Worm (Caenorhabditis elegans): Measurements from ENCODE around the gene srw-59.
"Not testable (repeated sequence)": the region's sequence is repeated elsewhere in the genome, so short reads cannot be mapped to it uniquely, and the experiment has no call there.

srw-59 gene

ce11 chrV:15913714-15914113 is 37.1 kb downstream of the srw-59 start, which contains the start of gene F35E8.7:
TSS of gene F35E8.7 (plus strand) at chrV:15914014.
- TF ChIP-seq nhr-25 (tag; optimal IDR thresholded peaks at IDR 0.05), result no peak
- no peak for TF ChIP-seq lin-11 (tag; optimal IDR thresholded peaks at IDR 0.05)
- TF ChIP-seq blmp-1 (tag; optimal IDR thresholded peaks at IDR 0.05; ENCODE audit: insufficient read depth), result no peak
- no peak for TF ChIP-seq mab-5 (tag; optimal IDR thresholded peaks at IDR 0.05)
- TF ChIP-seq nhr-129 (tag; optimal IDR thresholded peaks at IDR 0.05), result no peak
- no peak for TF ChIP-seq nhr-12 (tag; optimal IDR thresholded peaks at IDR 0.05)
- no peak for TF ChIP-seq sma-3 (GFP tag; optimal IDR thresholded peaks at IDR 0.05)
- no peak for TF ChIP-seq nhr-23 (tag; optimal IDR thresholded peaks at IDR 0.05)
- no peak for TF ChIP-seq alr-1 (tag; optimal IDR thresholded peaks at IDR 0.05)
- TF ChIP-seq lsy-2 (tag; optimal IDR thresholded peaks at IDR 0.05), result no peak
- TF ChIP-seq skn-1 (tag; optimal IDR thresholded peaks at IDR 0.05), result no peak
- no peak for TF ChIP-seq ama-1 (optimal IDR thresholded peaks at IDR 0.05)
- TF ChIP-seq ztf-11 (tag; optimal IDR thresholded peaks at IDR 0.05), result no peak
- no peak for TF ChIP-seq egl-27 (tag; optimal IDR thresholded peaks at IDR 0.05)
- TF ChIP-seq R02D3.7 (tag; optimal IDR thresholded peaks at IDR 0.05), result no peak
- TF ChIP-seq peb-1 (tag; optimal IDR thresholded peaks at IDR 0.05), result no peak
- no peak for TF ChIP-seq snpc-4 (tag; optimal IDR thresholded peaks at IDR 0.05)
- TF ChIP-seq aly-2 (tag; optimal IDR thresholded peaks at IDR 0.05), result no peak
- TF ChIP-seq ztf-1 (GFP tag; conservative IDR thresholded peaks at IDR 0.05), result no peak
- no peak for TF ChIP-seq sem-4 (tag; optimal IDR thresholded peaks at IDR 0.05)

ce11 chrV:15912677-15913076 is 38.1 kb downstream of the srw-59 start:
- no peak for TF ChIP-seq sem-4 (tag; optimal IDR thresholded peaks at IDR 0.05)
- no peak for TF ChIP-seq mdl-1 (tag; optimal IDR thresholded peaks at IDR 0.05)
- TF ChIP-seq nhr-23 (tag; optimal IDR thresholded peaks at IDR 0.05), result no peak
- TF ChIP-seq nhr-6 (tag; optimal IDR thresholded peaks at IDR 0.05), result no peak
- TF ChIP-seq elt-1 (tag; optimal IDR thresholded peaks at IDR 0.05), result no peak

- no peak for TF ChIP-seq lsy-2 (tag; optimal IDR thresholded peaks at IDR 0.05)
- no peak for TF ChIP-seq sem-4 (tag; optimal IDR thresholded peaks at IDR 0.05)
- no peak for TF ChIP-seq sma-9 (GFP tag; optimal IDR thresholded peaks at IDR 0.05)
- no peak for TF ChIP-seq sma-9 (tag; optimal IDR thresholded peaks at IDR 0.05)
Observed at ce11 chrV:15911848-15912247, 39.0 kb downstream of the srw-59 start, which contains the start of gene F35E8.6. TSS of gene F35E8.6 (plus strand) at chrV:15912148.

ce11 chrV:15905530-15905929 is 45.3 kb downstream of the srw-59 start, which contains the start of the genes F35E8.1 and F35E8.2:
TSS of gene F35E8.1 (minus strand) at chrV:15905630.
TSS of gene F35E8.2 (plus strand) at chrV:15905661.
- TF ChIP-seq lin-39, alr-1, ZK546.5 (tag; optimal IDR thresholded peaks at IDR 0.05): not testable (repeated sequence)

ce11 chrV:15900564-15900963 is 50.2 kb downstream of the srw-59 start:
- TF ChIP-seq nhr-11 (tag; optimal IDR thresholded peaks at IDR 0.05) (no peak), snpc-4 (tag; optimal IDR thresholded peaks at IDR 0.05) (no peak), C34F6.9 (tag; optimal IDR thresholded peaks at IDR 0.05) (no peak), sma-9 (GFP tag; optimal IDR thresholded peaks at IDR 0.05) (no peak), sma-9 (tag; optimal IDR thresholded peaks at IDR 0.05) (no peak), sem-4 (tag; optimal IDR thresholded peaks at IDR 0.05) (no peak), mbf-1 (tag; optimal IDR thresholded peaks at IDR 0.05) (no peak), fos-1 (tag; optimal IDR thresholded peaks at IDR 0.05) (no peak), nhr-10 (tag; optimal IDR thresholded peaks at IDR 0.05) (no peak), unc-55 (GFP tag; optimal IDR thresholded peaks at IDR 0.05) (no peak), nhr-21 (tag; optimal IDR thresholded peaks at IDR 0.05) (no peak), crh-2 (tag; optimal IDR thresholded peaks at IDR 0.05) (no peak), ztf-1 (GFP tag; conservative IDR thresholded peaks at IDR 0.05) (no peak), nhr-23 (tag; optimal IDR thresholded peaks at IDR 0.05) (no peak), blmp-1 (tag; optimal IDR thresholded peaks at IDR 0.05; ENCODE audit: insufficient read depth) (no peak), Y55F3AM.14 (GFP tag; optimal IDR thresholded peaks at IDR 0.05) (no peak), elt-3 (tag; optimal IDR thresholded peaks at IDR 0.05) (no peak), nhr-77 (tag; optimal IDR thresholded peaks at IDR 0.05) (no peak)
